Fruit fly (Drosophila melanogaster): ENCODE measurements around the gene CG43145.

- TF ChIP-seq Sox102F (GFP tag; optimal IDR thresholded peaks at IDR 0.05) = no peak
- TF ChIP-seq net (GFP tag; optimal IDR thresholded peaks at IDR 0.05) = no peak
- TF ChIP-seq CG11902 (GFP tag; optimal IDR thresholded peaks at IDR 0.05) = no peak
- no peak for TF ChIP-seq CG8319 (GFP tag; optimal IDR thresholded peaks at IDR 0.05)
- TF ChIP-seq dsx (GFP tag; optimal IDR thresholded peaks at IDR 0.05; ENCODE audit: poor library complexity, severe bottlenecking) = no peak
- no peak for TF ChIP-seq CG4318 (GFP tag; optimal IDR thresholded peaks at IDR 0.05)
- no peak for TF ChIP-seq CG10669 (GFP tag; optimal IDR thresholded peaks at IDR 0.05)
- TF ChIP-seq fkh (GFP tag; optimal IDR thresholded peaks at IDR 0.05) = no peak
- no peak for TF ChIP-seq Eip93F (GFP tag; optimal IDR thresholded peaks at IDR 0.05)
- TF ChIP-seq OdsH (GFP tag; optimal IDR thresholded peaks at IDR 0.05) = no peak
- TF ChIP-seq acj6 (GFP tag; optimal IDR thresholded peaks at IDR 0.05) = no peak
- no peak for TF ChIP-seq CG6792 (GFP tag; optimal IDR thresholded peaks at IDR 0.05)
Measured at dm6 chr2L:3697772-3698171, 3.9 kb upstream of the CG43145 start, which contains the start of gene CG3604.
